Fruit fly (Drosophila melanogaster): ENCODE measurements around the gene CG6650.

dm6 chr3L:14063241-14064064, 32.2 kb downstream of the CG6650 start:
- TF ChIP-seq br (optimal IDR thresholded peaks at IDR 0.05) (no peak), Dp (GFP tag; optimal IDR thresholded peaks at IDR 0.05) (no peak), Fer1 (GFP tag; optimal IDR thresholded peaks at IDR 0.05) (no peak)

Measured in whole organism, embryonic.